Worm (Caenorhabditis elegans): Measurements from ENCODE around the gene oig-5.

- TF ChIP-seq ama-1 (optimal IDR thresholded peaks at IDR 0.05) (no peak), ama-1 (GFP tag; optimal IDR thresholded peaks at IDR 0.05) (no peak), egl-44 (GFP tag; IDR thresholded peaks at IDR 0.05) (no peak), nhr-27 (tag; optimal IDR thresholded peaks at IDR 0.05) (no peak), mcd-1 (GFP tag; IDR thresholded peaks at IDR 0.05) (0 out of 2 replicates have a peak, but pooled peaks have one; percentile 34)
These were observed 40.6 kb upstream of the oig-5 start, which contains the start of gene vti-1 for ce11 chrIV:14766382-14766781.
